Fruit fly (Drosophila melanogaster): ENCODE data around the gene CG13066.

Gene CG13066

dm6 chr3L:16289067-16289466 is 16.4 kb downstream of the CG13066 start (continued):
- no peak for TF ChIP-seq al (GFP tag; IDR thresholded peaks at IDR 0.05)
- TF ChIP-seq lilli (GFP tag; optimal IDR thresholded peaks at IDR 0.05) = no peak
- no peak for TF ChIP-seq luna (GFP tag; optimal IDR thresholded peaks at IDR 0.05)
- TF ChIP-seq knrl (GFP tag; IDR thresholded peaks at IDR 0.05; ENCODE audit: partially characterized antibody) = no peak
- TF ChIP-seq Elba2 (GFP tag; optimal IDR thresholded peaks at IDR 0.05) = no peak
- TF ChIP-seq prd (optimal IDR thresholded peaks at IDR 0.05) = no peak
- TF ChIP-seq prd (GFP tag; IDR thresholded peaks at IDR 0.05) = peak; percentile 38; the same call in 1 of the 3 replicates
- TF ChIP-seq CG12071 (GFP tag; optimal IDR thresholded peaks at IDR 0.05) = no peak
- TF ChIP-seq CG8359 (GFP tag; optimal IDR thresholded peaks at IDR 0.05; ENCODE audit: borderline replicate concordance) = no peak
- no peak for TF ChIP-seq CG3838 (GFP tag; optimal IDR thresholded peaks at IDR 0.05)
- no peak for TF ChIP-seq nau (GFP tag; optimal IDR thresholded peaks at IDR 0.05)
- TF ChIP-seq Gsc (GFP tag; IDR thresholded peaks at IDR 0.05) = no peak
- TF ChIP-seq CG43689 (GFP tag; IDR thresholded peaks at IDR 0.05) = no peak
- TF ChIP-seq danr (GFP tag; IDR thresholded peaks at IDR 0.05) = no peak
- TF ChIP-seq Pdp1 (GFP tag; optimal IDR thresholded peaks at IDR 0.05) = no peak
- no peak for TF ChIP-seq Drgx (GFP tag; IDR thresholded peaks at IDR 0.05)
- no peak for TF ChIP-seq CG10462 (GFP tag; optimal IDR thresholded peaks at IDR 0.05)
- TF ChIP-seq CG6854 (GFP tag; optimal IDR thresholded peaks at IDR 0.05) = no peak
- TF ChIP-seq Eip74EF (GFP tag; optimal IDR thresholded peaks at IDR 0.05) = no peak
- TF ChIP-seq nom (GFP tag; optimal IDR thresholded peaks at IDR 0.05) = no peak
- no peak for TF ChIP-seq Lim3 (GFP tag; IDR thresholded peaks at IDR 0.05)
- no peak for TF ChIP-seq Dfd (GFP tag; optimal IDR thresholded peaks at IDR 0.05)
- no peak for TF ChIP-seq NFAT (GFP tag; IDR thresholded peaks at IDR 0.05)
- no peak for TF ChIP-seq hkb (optimal IDR thresholded peaks at IDR 0.05)
- TF ChIP-seq hkb (GFP tag; IDR thresholded peaks at IDR 0.05) = peak; percentile 66
- no peak for TF ChIP-seq run (tag; optimal IDR thresholded peaks at IDR 0.05)
- TF ChIP-seq Meics (GFP tag; optimal IDR thresholded peaks at IDR 0.05) = peak; percentile 39
- TF ChIP-seq NC2β (GFP tag; optimal IDR thresholded peaks at IDR 0.05) = no peak
- no peak for TF ChIP-seq crc (GFP tag; optimal IDR thresholded peaks at IDR 0.05)
- TF ChIP-seq ATbp (GFP tag; optimal IDR thresholded peaks at IDR 0.05) = no peak
- peak; percentile 9 for TF ChIP-seq Chrac-16 (GFP tag; optimal IDR thresholded peaks at IDR 0.05)
- TF ChIP-seq E2f1 (GFP tag; IDR thresholded peaks at IDR 0.05) = peak; percentile 33; the same call in 1 of the 2 replicates
- no peak for TF ChIP-seq odd (GFP tag; optimal IDR thresholded peaks at IDR 0.05)
- TF ChIP-seq Ada2b (GFP tag; IDR thresholded peaks at IDR 0.05) = peak; percentile 58; the same call in 1 of the 2 replicates
- no peak for TF ChIP-seq ci (GFP tag; IDR thresholded peaks at IDR 0.05)
- no peak for TF ChIP-seq lola (GFP tag; optimal IDR thresholded peaks at IDR 0.05)
- no peak for TF ChIP-seq CG9932 (GFP tag; IDR thresholded peaks at IDR 0.05)
- no peak for TF ChIP-seq CG5953 (GFP tag; IDR thresholded peaks at IDR 0.05)
- TF ChIP-seq CG1233 (GFP tag; optimal IDR thresholded peaks at IDR 0.05) = no peak
- TF ChIP-seq ato (GFP tag; IDR thresholded peaks at IDR 0.05; ENCODE audit: partially characterized antibody) = no peak
- TF ChIP-seq grau (tag; optimal IDR thresholded peaks at IDR 0.05) = no peak
- no peak for TF ChIP-seq Ets65A (GFP tag)
- peak; percentile 59 for TF ChIP-seq unpg (GFP tag; optimal IDR thresholded peaks at IDR 0.05)
- TF ChIP-seq ftz-f1 (GFP tag; optimal IDR thresholded peaks at IDR 0.05) = no peak
- no peak for TF ChIP-seq CG10147 (GFP tag; optimal IDR thresholded peaks at IDR 0.05)
- TF ChIP-seq CG4617 (GFP tag; optimal IDR thresholded peaks at IDR 0.05; ENCODE audit: borderline replicate concordance) = no peak
- no peak for TF ChIP-seq BEAF-32 (GFP tag; optimal IDR thresholded peaks at IDR 0.05)
- TF ChIP-seq Dll (GFP tag; IDR thresholded peaks at IDR 0.05; ENCODE audit: partially characterized antibody) = no peak
- no peak for TF ChIP-seq pros (GFP tag; optimal IDR thresholded peaks at IDR 0.05)
- TF ChIP-seq CG18476 (GFP tag; optimal IDR thresholded peaks at IDR 0.05) = no peak
- TF ChIP-seq HLH4C (GFP tag; IDR thresholded peaks at IDR 0.05; ENCODE audit: partially characterized antibody) = no peak
